Worm (Caenorhabditis elegans) whole organism, L4 larva: Measurements from ENCODE around the gene B0228.7.

Source experiments
- aha-1 ChIP-seq: fragments of 150-350 bp; peaks from one replicate; lab custom pipeline; 2014; ENCODE audit warnings: missing biosample characterization, missing genetic modification characterization
- fos-1 ChIP-seq: fragments of 150-350 bp; optimal IDR thresholded peaks from 2 replicates; lab custom pipeline; 2014; ENCODE audit warnings: missing biosample characterization, missing genetic modification characterization
- madf-9 ChIP-seq: fragments of 200-800 bp; sonication (Bioruptor generic); conservative IDR thresholded peaks from 2 replicates; pipeline ENCODE4 v1.3.6; 2022; ENCODE audit warnings: missing genetic modification reagents, missing genetic modification characterization, missing compliant biosample characterization
- nhr-111 ChIP-seq: fragments of 200-800 bp; sonication (Bioruptor generic); optimal IDR thresholded peaks from 2 replicates; lab custom pipeline; 2018; ENCODE audit warnings: mild to moderate bottlenecking, missing genetic modification characterization, missing compliant biosample characterization
- pqm-1 ChIP-seq: sonication (generic microtip); optimal IDR thresholded peaks from 2 replicates; lab custom pipeline; 2017; ENCODE audit warnings: missing biosample characterization, missing genetic modification characterization

ce11 chrII:7761440-7761839 lies 2.6 kb upstream of the B0228.7 start, which contains the start of gene B0228.8:
- TF ChIP-seq aha-1 (tag; lab: Kevin White, UChicago) = no peak
- TF ChIP-seq madf-9 (GFP tag; lab: Robert Waterston, UW) = no peak
- no peak for TF ChIP-seq nhr-111 (GFP tag; lab: Kevin White, UChicago)
- TF ChIP-seq pqm-1 (tag; lab: Kevin White, UChicago) = no peak
- no peak for TF ChIP-seq fos-1 (tag; lab: Kevin White, UChicago)
